Fruit fly (Drosophila melanogaster) whole organism, embryonic: ENCODE measurements around the gene CG6878.

Source experiments
- CG10321 ChIP-seq: fragments of 200-800 bp; sonication (Bioruptor generic); IDR thresholded peaks from 2 replicates; pipeline ENCODE4 v1.3.6; 2022; ENCODE audit warnings: missing biosample characterization, missing genetic modification characterization
- CG10654 ChIP-seq: fragments of 200-800 bp; sonication (Bioruptor generic); optimal IDR thresholded peaks from 2 replicates; lab custom pipeline; 2016; ENCODE audit warnings: missing biosample characterization, missing genetic modification characterization
- CG11085 ChIP-seq: fragments of 200-800 bp; sonication (Bioruptor generic); IDR thresholded peaks from 2 replicates; pipeline ENCODE4 v1.3.6; 2022; ENCODE audit warnings: missing biosample characterization, missing genetic modification characterization
- CG11247 ChIP-seq: fragments of 200-800 bp; sonication (Bioruptor generic); IDR thresholded peaks from 2 replicates; pipeline ENCODE4 v1.3.6; 2022; ENCODE audit warnings: missing biosample characterization, missing genetic modification characterization
- CG11560 ChIP-seq: fragments of 200-800 bp; sonication (Bioruptor generic); IDR thresholded peaks from 3 replicates; pipeline ENCODE4 v1.3.6; 2022; ENCODE audit warnings: missing biosample characterization, missing genetic modification characterization
- CG11723 ChIP-seq: fragments of 200-800 bp; sonication (Bioruptor generic); optimal IDR thresholded peaks from 2 replicates; lab custom pipeline; 2017; ENCODE audit warnings: missing biosample characterization, mild to moderate bottlenecking, missing genetic modification characterization
- CG13424 ChIP-seq: fragments of 200-800 bp; sonication (Bioruptor generic); optimal IDR thresholded peaks from 2 replicates; lab custom pipeline; 2019; ENCODE audit warnings: missing biosample characterization, mild to moderate bottlenecking, missing genetic modification characterization, moderate library complexity
- CG14860 ChIP-seq: fragments of 200-800 bp; sonication (Bioruptor generic); IDR thresholded peaks from 3 replicates; pipeline ENCODE4 v1.3.6; 2022; ENCODE audit warnings: missing biosample characterization, missing genetic modification characterization; ENCODE audit not compliant: partially characterized antibody
- CG17568 ChIP-seq: fragments of 200-800 bp; sonication (Bioruptor generic); optimal IDR thresholded peaks from 2 replicates; lab custom pipeline; 2018; ENCODE audit warnings: missing biosample characterization, mild to moderate bottlenecking, missing genetic modification characterization, moderate library complexity
- CG17829 ChIP-seq: fragments of 200-800 bp; optimal IDR thresholded peaks from 2 replicates; lab custom pipeline; 2019; ENCODE audit warnings: missing biosample characterization, mild to moderate bottlenecking, missing genetic modification characterization, moderate library complexity
- CG18262 ChIP-seq: fragments of 200-800 bp; optimal IDR thresholded peaks from 3 replicates; lab custom pipeline; 2019; ENCODE audit warnings: missing biosample characterization, mild to moderate bottlenecking, missing genetic modification characterization, moderate library complexity
- CG2120 ChIP-seq: fragments of 200-800 bp; sonication (Bioruptor generic); optimal IDR thresholded peaks from 3 replicates; lab custom pipeline; 2016; ENCODE audit warnings: missing biosample characterization, missing genetic modification characterization
- CG31441 ChIP-seq: fragments of 200-800 bp; sonication (Bioruptor generic); IDR thresholded peaks from 2 replicates; pipeline ENCODE4 v1.3.6; 2022; ENCODE audit warnings: missing biosample characterization, missing genetic modification characterization
- CG32767 ChIP-seq: fragments of 200-800 bp; sonication (Bioruptor generic); IDR thresholded peaks from 2 replicates; pipeline ENCODE4 v1.3.6; 2022; ENCODE audit warnings: missing biosample characterization, missing genetic modification characterization
- CG5953 ChIP-seq: fragments of 200-800 bp; sonication (Bioruptor generic); IDR thresholded peaks from 2 replicates; pipeline ENCODE4 v1.3.6; 2022; ENCODE audit warnings: missing biosample characterization, missing genetic modification characterization
- CG6765 ChIP-seq: fragments of 200-800 bp; sonication (Bioruptor generic); optimal IDR thresholded peaks from 3 replicates; lab custom pipeline; 2017; ENCODE audit warnings: missing biosample characterization, mild to moderate bottlenecking, missing genetic modification characterization
- CG6791 ChIP-seq: fragments of 200-800 bp; sonication (Bioruptor generic); IDR thresholded peaks from 3 replicates; pipeline ENCODE4 v1.3.6; 2022; ENCODE audit warnings: missing biosample characterization, missing genetic modification characterization; ENCODE audit not compliant: partially characterized antibody
- CG8478 ChIP-seq: fragments of >200 bp; optimal IDR thresholded peaks from 2 replicates; lab custom pipeline; 2018
- CG9727 ChIP-seq: fragments of 200-800 bp; sonication (Bioruptor generic); optimal IDR thresholded peaks from 3 replicates; lab custom pipeline; 2017; ENCODE audit warnings: missing biosample characterization, mild to moderate bottlenecking, missing genetic modification characterization
- Eip74EF ChIP-seq, 2 experiments: fragments of 200-800 bp in 1 of 2; fragments of >200 bp in 1 of 2; sonication (Bioruptor generic) in 1 of 2; optimal IDR thresholded peaks; 2 replicates each; lab custom pipeline; 2017 to 2019; ENCODE audit warnings: missing biosample characterization in 2 of 2, missing genetic modification characterization in 2 of 2, mild to moderate bottlenecking in 1 of 2, moderate library complexity in 1 of 2
- Fer3 ChIP-seq: fragments of 200-800 bp; sonication (Bioruptor generic); optimal IDR thresholded peaks from 2 replicates; lab custom pipeline; 2018; ENCODE audit warnings: missing biosample characterization, mild to moderate bottlenecking, missing genetic modification characterization, moderate library complexity
- HmgZ ChIP-seq: fragments of 200-800 bp; sonication (Bioruptor generic); optimal IDR thresholded peaks from 2 replicates; lab custom pipeline; 2018; ENCODE audit warnings: missing biosample characterization, mild to moderate bottlenecking, missing genetic modification characterization
- Hmx ChIP-seq: fragments of 200-800 bp; sonication (Bioruptor generic); optimal IDR thresholded peaks from 2 replicates; lab custom pipeline; 2016; ENCODE audit warnings: missing biosample characterization, missing genetic modification characterization
- Max ChIP-seq: fragments of 200-800 bp; sonication (Bioruptor generic); optimal IDR thresholded peaks from 2 replicates; lab custom pipeline; 2016; ENCODE audit warnings: missing biosample characterization, mild to moderate bottlenecking, missing genetic modification characterization
- Poxn ChIP-seq: fragments of 200-800 bp; sonication (Bioruptor generic); IDR thresholded peaks from 2 replicates; pipeline ENCODE4 v1.3.6; 2022; ENCODE audit warnings: missing biosample characterization, missing genetic modification characterization
- Ptx1 ChIP-seq: fragments of 200-800 bp; sonication (Bioruptor generic); IDR thresholded peaks from 2 replicates; pipeline ENCODE4 v1.3.6; 2022; ENCODE audit warnings: missing biosample characterization, missing genetic modification characterization
- Ravus ChIP-seq: fragments of 200-800 bp; sonication (Bioruptor generic); IDR thresholded peaks from 2 replicates; pipeline ENCODE4 v1.3.6; 2022; ENCODE audit warnings: missing biosample characterization, missing genetic modification characterization
- Side ChIP-seq: fragments of 200-800 bp; sonication (Bioruptor generic); optimal IDR thresholded peaks from 2 replicates; lab custom pipeline; 2016; ENCODE audit warnings: missing biosample characterization, missing genetic modification characterization
- Sry-β ChIP-seq: fragments of 200-800 bp; sonication (Bioruptor generic); optimal IDR thresholded peaks from 2 replicates; lab custom pipeline; 2018; ENCODE audit warnings: missing biosample characterization, mild to moderate bottlenecking, missing genetic modification characterization, moderate library complexity
- Ssrp ChIP-seq: fragments of 200-800 bp; sonication (Bioruptor generic); optimal IDR thresholded peaks from 2 replicates; lab custom pipeline; 2018; ENCODE audit warnings: missing biosample characterization, mild to moderate bottlenecking, missing genetic modification characterization, moderate library complexity
- ac ChIP-seq: fragments of 200-800 bp; sonication (Bioruptor generic); optimal IDR thresholded peaks from 3 replicates; lab custom pipeline; 2017; ENCODE audit warnings: missing biosample characterization, mild to moderate bottlenecking, missing genetic modification characterization
- cwo ChIP-seq: fragments of 200-800 bp; sonication (Bioruptor generic); optimal IDR thresholded peaks from 3 replicates; lab custom pipeline; 2017; ENCODE audit warnings: missing biosample characterization, missing genetic modification characterization, mild to moderate bottlenecking, moderate library complexity, missing genetic modification reagents
- dan ChIP-seq: fragments of 200-800 bp; sonication (Bioruptor generic); IDR thresholded peaks from 2 replicates; pipeline ENCODE4 v1.3.6; 2022; ENCODE audit warnings: missing biosample characterization, missing genetic modification characterization
- gce ChIP-seq: fragments of 200-800 bp; sonication (Bioruptor generic); IDR thresholded peaks from 3 replicates; pipeline ENCODE4 v1.3.6; 2022; ENCODE audit warnings: missing biosample characterization, missing genetic modification characterization
- grn ChIP-seq: fragments of 200-800 bp; sonication (Bioruptor generic); optimal IDR thresholded peaks from 3 replicates; lab custom pipeline; 2017; ENCODE audit warnings: missing biosample characterization, missing genetic modification characterization
- insv ChIP-seq, 2 experiments: fragments of 200-800 bp; sonication (Bioruptor generic); optimal IDR thresholded peaks; 3 replicates each; lab custom pipeline; 2016 to 2018; ENCODE audit warnings: missing biosample characterization in 2 of 2, missing genetic modification characterization in 2 of 2
- inv ChIP-seq: fragments of 200-800 bp; sonication (Bioruptor generic); IDR thresholded peaks from 2 replicates; pipeline ENCODE4 v1.3.6; 2022; ENCODE audit warnings: missing biosample characterization, missing genetic modification characterization; ENCODE audit not compliant: partially characterized antibody
- lbe ChIP-seq: fragments of 200-800 bp; sonication (Bioruptor generic); optimal IDR thresholded peaks from 2 replicates; lab custom pipeline; 2016; ENCODE audit warnings: missing biosample characterization, mild to moderate bottlenecking, missing genetic modification characterization
- lmd ChIP-seq: fragments of 200-800 bp; sonication (Bioruptor generic); IDR thresholded peaks from 2 replicates; pipeline ENCODE4 v1.3.6; 2022; ENCODE audit warnings: missing biosample characterization, missing genetic modification characterization
- lov ChIP-seq, 2 experiments: fragments of 200-800 bp in 1 of 2; fragments of >200 bp in 1 of 2; sonication (Bioruptor generic) in 1 of 2; IDR thresholded peaks in 1 of 2; optimal IDR thresholded peaks in 1 of 2; 2 replicates in 1 of 2; 3 replicates in 1 of 2; pipeline versions ENCODE4 v1.3.6 to Lab custom; 2017 to 2022; ENCODE audit warnings: missing biosample characterization in 1 of 2, missing genetic modification characterization in 1 of 2
- pum ChIP-seq: fragments of 200-800 bp; sonication (Bioruptor generic); optimal IDR thresholded peaks from 2 replicates; lab custom pipeline; 2016; ENCODE audit warnings: missing biosample characterization, missing genetic modification characterization
- sens-2 ChIP-seq: fragments of 200-800 bp; sonication (Bioruptor generic); IDR thresholded peaks from 2 replicates; pipeline ENCODE4 v1.3.6; 2022; ENCODE audit warnings: missing biosample characterization, missing genetic modification characterization
- sna ChIP-seq: fragments of 200-800 bp; sonication (Bioruptor generic); IDR thresholded peaks from 2 replicates; pipeline ENCODE4 v1.3.6; 2022; ENCODE audit warnings: missing biosample characterization, missing genetic modification characterization; ENCODE audit not compliant: partially characterized antibody
- tx ChIP-seq: fragments of 200-800 bp; sonication (Bioruptor generic); optimal IDR thresholded peaks from 2 replicates; lab custom pipeline; 2016; ENCODE audit warnings: missing biosample characterization, missing genetic modification characterization
- unpg ChIP-seq: fragments of 200-800 bp; sonication (Bioruptor generic); optimal IDR thresholded peaks from 3 replicates; lab custom pipeline; 2018; ENCODE audit warnings: missing biosample characterization, mild to moderate bottlenecking, missing genetic modification characterization, moderate library complexity
- z ChIP-seq: fragments of 200-800 bp; sonication (Bioruptor generic); IDR thresholded peaks from 3 replicates; pipeline ENCODE4 v1.3.6; 2022; ENCODE audit warnings: missing biosample characterization, missing genetic modification characterization
- zfh1 ChIP-seq: fragments of 200-800 bp; sonication (Bioruptor generic); IDR thresholded peaks from 3 replicates; pipeline ENCODE4 v1.3.6; 2022; ENCODE audit warnings: missing biosample characterization, missing genetic modification characterization

Gene CG6878

DNA sequence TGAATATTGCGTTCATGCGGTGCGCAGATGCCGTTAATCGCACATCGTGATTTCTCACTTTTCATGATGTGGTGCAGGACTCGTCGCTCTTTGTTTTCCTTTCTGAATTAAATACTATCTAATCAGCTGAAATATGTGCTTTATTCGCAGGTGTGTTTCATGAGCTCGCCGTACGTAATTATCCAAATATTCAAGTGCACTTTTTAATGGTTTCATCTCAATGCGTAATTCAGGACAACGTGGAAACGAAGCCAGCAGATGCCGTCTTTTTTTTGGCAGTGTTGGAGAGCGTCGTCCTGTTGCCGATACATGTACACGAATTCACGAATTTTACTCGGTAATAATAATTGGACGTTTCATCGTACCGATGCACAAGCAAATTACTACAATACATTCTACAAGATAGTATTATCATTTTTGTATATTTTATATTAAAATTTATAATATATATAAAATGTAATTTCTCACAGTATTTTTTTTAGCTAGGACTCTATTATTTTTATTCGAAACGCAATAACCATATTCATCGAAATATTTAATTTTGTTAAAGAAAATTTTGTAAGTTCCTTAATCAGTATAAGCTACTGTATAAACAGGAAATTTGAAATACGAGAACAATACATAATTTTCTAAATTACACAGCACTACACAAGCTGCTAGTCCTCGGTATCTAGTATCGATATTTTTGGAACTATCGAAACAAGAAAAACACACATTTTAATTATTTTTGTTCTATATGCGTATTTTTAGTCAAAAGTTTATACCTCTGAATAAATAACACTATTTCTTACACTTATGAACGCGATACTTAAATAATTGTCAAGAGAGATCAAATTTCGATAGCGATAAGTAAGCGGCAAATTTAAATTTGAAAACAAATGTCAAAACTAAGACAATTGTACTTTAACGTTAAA, 24.7 kb upstream of the CG6878 start, which contains the start of gene CG12316 (continued):
- TF ChIP-seq CG32767 (GFP tag; lab: Robert Waterston, UW) (peak; percentile 90; the same call in 1 of the 2 replicates), sens-2 (peak; percentile 71), cwo (GFP tag; lab: Kevin White, UChicago) (peak; percentile 90), zfh1 (peak; percentile 94), lov (optimal IDR thresholded peaks at IDR 0.05; lab: Kevin White, UChicago) (no peak), lov (GFP tag; IDR thresholded peaks at IDR 0.05; lab: Robert Waterston, UW) (peak; percentile 74; the same call in 2 of the 3 replicates), CG17568 (GFP tag; lab: Kevin White, UChicago) (no peak), pum (GFP tag; lab: Kevin White, UChicago) (peak; percentile 94), CG9727 (GFP tag; lab: Kevin White, UChicago) (peak; percentile 96), Side (peak; percentile 93), CG11723 (GFP tag; lab: Kevin White, UChicago) (peak; percentile 89), CG14860 (GFP tag; lab: Robert Waterston, UW) (peak; percentile 62; the same call in 2 of the 3 replicates), CG6765 (GFP tag; lab: Kevin White, UChicago) (peak; percentile 84), ac (GFP tag; lab: Kevin White, UChicago) (peak; percentile 90), CG11085 (GFP tag; lab: Robert Waterston, UW) (no peak), CG17829 (tag; lab: Kevin White, UChicago) (peak; percentile 93), CG13424 (peak; percentile 93), Hmx (GFP tag; lab: Kevin White, UChicago) (peak; percentile 82), CG2120 (GFP tag; lab: Kevin White, UChicago) (peak; percentile 92), CG11560 (tag; lab: Robert Waterston, UW) (peak; percentile 65; the same call in 2 of the 3 replicates), CG6791 (GFP tag; lab: Robert Waterston, UW) (peak; percentile 78), Max (peak; percentile 85), lbe (peak; percentile 91), Sry-β (GFP tag; lab: Kevin White, UChicago) (peak; percentile 22), Eip74EF (GFP tag; optimal IDR thresholded peaks at IDR 0.05; lab: Kevin White, UChicago) (peak in 1 of 2 experiments; percentile 90), dan (GFP tag; lab: Robert Waterston, UW) (no peak), Poxn (GFP tag; lab: Robert Waterston, UW) (0 out of 2 replicates have a peak, but pooled peaks have one; percentile 24), Ptx1 (GFP tag; lab: Robert Waterston, UW) (peak; percentile 71), CG10321 (GFP tag; lab: Robert Waterston, UW) (no peak), Fer3 (peak; percentile 89), Ravus (GFP tag; lab: Robert Waterston, UW) (peak; percentile 42; the same call in 1 of the 2 replicates), CG11247 (GFP tag; lab: Robert Waterston, UW) (peak; percentile 78), insv (GFP tag; optimal IDR thresholded peaks at IDR 0.05; lab: Kevin White, UChicago) (peak; percentile 23 to 70), CG31441 (GFP tag; lab: Robert Waterston, UW) (peak; percentile 90), lmd (GFP tag; lab: Robert Waterston, UW) (peak; percentile 88), CG10654 (GFP tag; lab: Kevin White, UChicago) (peak; percentile 89), z (GFP tag; lab: Robert Waterston, UW) (peak; percentile 38; the same call in 1 of the 3 replicates), sna (GFP tag; lab: Robert Waterston, UW) (peak; percentile 57), gce (GFP tag; lab: Robert Waterston, UW) (peak; percentile 36; the same call in 2 of the 3 replicates), CG5953 (GFP tag; lab: Robert Waterston, UW) (peak; percentile 76), HmgZ (tag; lab: Kevin White, UChicago) (peak; percentile 94), tx (GFP tag; lab: Kevin White, UChicago) (peak; percentile 84), Ssrp (tag; lab: Kevin White, UChicago) (peak; percentile 88), grn (GFP tag; lab: Kevin White, UChicago) (peak; percentile 59), unpg (GFP tag; lab: Kevin White, UChicago) (peak; percentile 94), CG18262 (tag; lab: Kevin White, UChicago) (peak; percentile 95), inv (GFP tag; lab: Robert Waterston, UW) (peak; percentile 53), CG8478 (no peak)
